Fruit fly (Drosophila melanogaster) whole organism, adult: ENCODE measurements around the gene CG4042.

Experiments used
- CG11617 ChIP-seq: fragments of 200-800 bp; sonication (Bioruptor generic); optimal IDR thresholded peaks from 2 replicates; lab custom pipeline; 2017; ENCODE audit warnings: mild to moderate bottlenecking, missing biosample characterization, missing genetic modification reagents, missing genetic modification characterization
- CG12768 ChIP-seq: fragments of 200-800 bp; sonication (Bioruptor generic); optimal IDR thresholded peaks from 2 replicates; lab custom pipeline; 2017; ENCODE audit warnings: missing biosample characterization, missing genetic modification characterization, mild to moderate bottlenecking, moderate library complexity, missing genetic modification reagents
- CG14711 ChIP-seq: fragments of 200-800 bp; sonication (Bioruptor generic); optimal IDR thresholded peaks from 2 replicates; lab custom pipeline; 2018; ENCODE audit warnings: missing biosample characterization, mild to moderate bottlenecking, missing genetic modification characterization, moderate library complexity
- CG1620 ChIP-seq: fragments of 200-800 bp; sonication (Bioruptor generic); optimal IDR thresholded peaks from 2 replicates; lab custom pipeline; 2016; ENCODE audit warnings: missing biosample characterization, missing genetic modification characterization
- CG33017 ChIP-seq: fragments of 200-800 bp; sonication (Bioruptor generic); optimal IDR thresholded peaks from 2 replicates; lab custom pipeline; 2018; ENCODE audit warnings: missing biosample characterization, mild to moderate bottlenecking, missing genetic modification characterization, moderate library complexity
- CG5204 ChIP-seq: fragments of 200-800 bp; sonication (Bioruptor generic); optimal IDR thresholded peaks from 2 replicates; lab custom pipeline; 2016; ENCODE audit warnings: missing biosample characterization, missing genetic modification characterization
- CG7045 ChIP-seq: fragments of 200-800 bp; sonication (Bioruptor generic); optimal IDR thresholded peaks from 2 replicates; lab custom pipeline; 2017; ENCODE audit warnings: missing biosample characterization, mild to moderate bottlenecking, missing genetic modification characterization
- CG7101 ChIP-seq: fragments of 200-800 bp; sonication (Bioruptor generic); optimal IDR thresholded peaks from 2 replicates; lab custom pipeline; 2018; ENCODE audit warnings: missing biosample characterization, mild to moderate bottlenecking, missing genetic modification characterization, moderate library complexity
- Clk ChIP-seq: fragments of 200-800 bp; sonication (Bioruptor generic); optimal IDR thresholded peaks from 2 replicates; lab custom pipeline; 2017; ENCODE audit warnings: missing biosample characterization, missing genetic modification characterization
- Crg-1 ChIP-seq: fragments of 200-800 bp; sonication (Bioruptor generic); optimal IDR thresholded peaks from 2 replicates; lab custom pipeline; 2016; ENCODE audit warnings: missing biosample characterization, missing genetic modification characterization
- Hr96 ChIP-seq: fragments of 200-800 bp; sonication (Bioruptor generic); optimal IDR thresholded peaks from 2 replicates; lab custom pipeline; 2016; ENCODE audit warnings: missing biosample characterization, missing genetic modification characterization
- Mnt ChIP-seq: fragments of 200-800 bp; sonication (Bioruptor generic); optimal IDR thresholded peaks from 2 replicates; lab custom pipeline; 2016; ENCODE audit warnings: missing biosample characterization, mild to moderate bottlenecking, missing genetic modification characterization
- bab1 ChIP-seq: fragments of 200-800 bp; sonication (Bioruptor generic); optimal IDR thresholded peaks from 3 replicates; lab custom pipeline; 2019; ENCODE audit warnings: missing biosample characterization, mild to moderate bottlenecking, missing genetic modification characterization, moderate library complexity
- cic ChIP-seq: fragments of 200-800 bp; sonication (Bioruptor generic); optimal IDR thresholded peaks from 2 replicates; lab custom pipeline; 2017; ENCODE audit warnings: missing biosample characterization, mild to moderate bottlenecking, missing genetic modification characterization, moderate library complexity
- cnc ChIP-seq, 2 experiments: fragments of >200 bp; optimal IDR thresholded peaks; 2 replicates each; lab custom pipeline; 2017
- kay ChIP-seq: fragments of 200-800 bp; sonication (Bioruptor generic); peaks from one replicate; lab custom pipeline; 2016; ENCODE audit warnings: missing biosample characterization, missing genetic modification characterization, borderline replicate concordance
- ovo ChIP-seq: fragments of 200-800 bp; sonication (Bioruptor generic); optimal IDR thresholded peaks from 2 replicates; lab custom pipeline; 2016; ENCODE audit warnings: missing biosample characterization, missing genetic modification characterization
- pad ChIP-seq: fragments of 200-800 bp; sonication (Bioruptor generic); optimal IDR thresholded peaks from 3 replicates; lab custom pipeline; 2017; ENCODE audit warnings: missing biosample characterization, missing genetic modification characterization, mild to moderate bottlenecking, moderate library complexity, missing genetic modification reagents
- tj ChIP-seq: fragments of 200-800 bp; sonication (Bioruptor generic); optimal IDR thresholded peaks from 3 replicates; lab custom pipeline; 2017; ENCODE audit warnings: missing biosample characterization, mild to moderate bottlenecking, missing genetic modification characterization, moderate library complexity
- toe ChIP-seq: fragments of 200-800 bp; sonication (Bioruptor generic); optimal IDR thresholded peaks from 2 replicates; lab custom pipeline; 2016; ENCODE audit warnings: missing biosample characterization, missing genetic modification characterization

Gene CG4042

dm6 chr3L:20785742-20786427 lies 14.6 kb upstream of the CG4042 start, which contains the start of gene Pcif1:
Pcif1 (minus strand) TSS chr3L:20786197.
- TF ChIP-seq CG33017 (tag; lab: Kevin White, UChicago) (no peak), Crg-1 (peak; percentile 42), CG7101 (tag; lab: Kevin White, UChicago) (peak; percentile 34), Mnt (GFP tag; lab: Kevin White, UChicago) (no peak), toe (GFP tag; lab: Kevin White, UChicago) (peak; percentile 17), bab1 (GFP tag; lab: Kevin White, UChicago) (peak; percentile 53), CG1620 (GFP tag; lab: Kevin White, UChicago) (peak; percentile 11), CG5204 (GFP tag; lab: Kevin White, UChicago) (no peak), Hr96 (GFP tag; lab: Kevin White, UChicago) (no peak)

dm6 chr3L:20784812-20785671 lies 13.7 kb upstream of the CG4042 start:
- TF ChIP-seq cnc (optimal IDR thresholded peaks at IDR 0.05; lab: Kevin White, UChicago) (no peak), Mnt (GFP tag; lab: Kevin White, UChicago) (peak; percentile 58), tj (peak; percentile 47), toe (GFP tag; lab: Kevin White, UChicago) (peak; percentile 73), kay (no peak), Clk (GFP tag; lab: Kevin White, UChicago) (no peak), CG14711 (tag; lab: Kevin White, UChicago) (no peak), ovo (GFP tag; lab: Kevin White, UChicago) (peak; percentile 93), CG33017 (tag; lab: Kevin White, UChicago) (peak; percentile 39), CG11617 (GFP tag; lab: Kevin White, UChicago) (peak; percentile 54), Hr96 (GFP tag; lab: Kevin White, UChicago) (peak; percentile 60), Crg-1 (peak; percentile 31), CG5204 (GFP tag; lab: Kevin White, UChicago) (no peak), CG7045 (GFP tag; lab: Kevin White, UChicago) (peak; percentile 4), CG1620 (GFP tag; lab: Kevin White, UChicago) (peak; percentile 15), pad (GFP tag; lab: Kevin White, UChicago) (peak; percentile 68), CG12768 (GFP tag; lab: Kevin White, UChicago) (peak; percentile 5), CG7101 (tag; lab: Kevin White, UChicago) (peak; percentile 47), cic (GFP tag; lab: Kevin White, UChicago) (peak; percentile 62), bab1 (GFP tag; lab: Kevin White, UChicago) (peak; percentile 49)

- TF ChIP-seq CG1620 (GFP tag; lab: Kevin White, UChicago) (no peak), Crg-1 (no peak), CG5204 (GFP tag; lab: Kevin White, UChicago) (no peak), bab1 (GFP tag; lab: Kevin White, UChicago) (no peak), Hr96 (GFP tag; lab: Kevin White, UChicago) (no peak), CG7045 (GFP tag; lab: Kevin White, UChicago) (no peak), CG7101 (tag; lab: Kevin White, UChicago) (no peak), cnc (optimal IDR thresholded peaks at IDR 0.05; lab: Kevin White, UChicago) (no peak), toe (GFP tag; lab: Kevin White, UChicago) (no peak), CG11617 (GFP tag; lab: Kevin White, UChicago) (no peak), CG14711 (tag; lab: Kevin White, UChicago) (no peak), ovo (GFP tag; lab: Kevin White, UChicago) (no peak), pad (GFP tag; lab: Kevin White, UChicago) (no peak), Mnt (GFP tag; lab: Kevin White, UChicago) (no peak), Clk (GFP tag; lab: Kevin White, UChicago) (no peak), cic (GFP tag; lab: Kevin White, UChicago) (no peak), CG12768 (GFP tag; lab: Kevin White, UChicago) (no peak), CG33017 (tag; lab: Kevin White, UChicago) (no peak), tj (no peak)
Measured at dm6 chr3L:20784394-20784793, 13.1 kb upstream of the CG4042 start.

- no peak for TF ChIP-seq CG12768 (GFP tag; lab: Kevin White, UChicago)
- peak; percentile 40 for TF ChIP-seq CG11617 (GFP tag; lab: Kevin White, UChicago)
- TF ChIP-seq CG5204 (GFP tag; lab: Kevin White, UChicago) = no peak
- peak; percentile 47 for TF ChIP-seq CG14711 (tag; lab: Kevin White, UChicago)
- no peak for TF ChIP-seq Crg-1
- peak; percentile 61 for TF ChIP-seq CG7045 (GFP tag; lab: Kevin White, UChicago)
- peak; percentile 77 for TF ChIP-seq toe (GFP tag; lab: Kevin White, UChicago)
- no peak for TF ChIP-seq cnc (optimal IDR thresholded peaks at IDR 0.05; lab: Kevin White, UChicago)
- no peak for TF ChIP-seq Clk (GFP tag; lab: Kevin White, UChicago)
- peak; percentile 41 for TF ChIP-seq CG33017 (tag; lab: Kevin White, UChicago)
- TF ChIP-seq pad (GFP tag; lab: Kevin White, UChicago) = peak; percentile 40
- peak; percentile 74 for TF ChIP-seq Hr96 (GFP tag; lab: Kevin White, UChicago)
- peak; percentile 44 for TF ChIP-seq CG7101 (tag; lab: Kevin White, UChicago)
- no peak for TF ChIP-seq cic (GFP tag; lab: Kevin White, UChicago)
- TF ChIP-seq ovo (GFP tag; lab: Kevin White, UChicago) = no peak
- no peak for TF ChIP-seq kay
- TF ChIP-seq Mnt (GFP tag; lab: Kevin White, UChicago) = peak; percentile 39
- TF ChIP-seq tj = no peak
- peak; percentile 63 for TF ChIP-seq CG1620 (GFP tag; lab: Kevin White, UChicago)
- TF ChIP-seq bab1 (GFP tag; lab: Kevin White, UChicago) = no peak
Measured at dm6 chr3L:20778224-20779063, 7.1 kb upstream of the CG4042 start, which contains the start of the genes Pex16 and Pex14. Pex16 (minus strand) TSS chr3L:20778264. Pex14 (plus strand) TSS chr3L:20778799.
